Worm (Caenorhabditis elegans) whole organism, L4 larva: Measurements from ENCODE around the gene Y54G2A.45.

Experiments
- F10B5.3 ChIP-seq: sonication (generic microtip); optimal IDR thresholded peaks from 2 replicates; lab custom pipeline; 2016; ENCODE audit warnings: mild to moderate bottlenecking, missing genetic modification characterization, missing compliant biosample characterization
- F26F4.8 ChIP-seq: fragments of 200-800 bp; sonication (Bioruptor generic); conservative IDR thresholded peaks from 2 replicates; pipeline ENCODE4 v1.3.6; 2022; ENCODE audit warnings: missing genetic modification characterization, missing compliant biosample characterization
- Y105C5A.15 ChIP-seq: fragments of 200-800 bp; sonication (Bioruptor generic); IDR thresholded peaks from 2 replicates; pipeline ENCODE4 v1.3.6; 2022; ENCODE audit warnings: missing genetic modification characterization, missing compliant biosample characterization
- Y75B8A.6 ChIP-seq: fragments of 200-800 bp; sonication (Bioruptor generic); IDR thresholded peaks from 2 replicates; pipeline ENCODE4 v1.3.6; 2022; ENCODE audit warnings: missing genetic modification reagents, missing genetic modification characterization, missing compliant biosample characterization
- ZK546.5 ChIP-seq, 2 experiments: sonication (generic microtip); optimal IDR thresholded peaks; 2 replicates each; lab custom pipeline; 2017; ENCODE audit warnings: missing biosample characterization in 2 of 2, missing genetic modification characterization in 2 of 2
- aha-1 ChIP-seq: fragments of 150-350 bp; peaks from one replicate; lab custom pipeline; 2014; ENCODE audit warnings: missing biosample characterization, missing genetic modification characterization
- aly-2 ChIP-seq: sonication (generic microtip); optimal IDR thresholded peaks from 2 replicates; lab custom pipeline; 2018; ENCODE audit warnings: missing biosample characterization, missing genetic modification characterization
- ama-1 ChIP-seq: fragments of 150-350 bp; optimal IDR thresholded peaks from 2 replicates; lab custom pipeline; 2014; ENCODE audit warnings: inconsistent platforms, mixed read lengths
- arid-1 ChIP-seq: fragments of 200-800 bp; sonication (Bioruptor generic); conservative IDR thresholded peaks from 2 replicates; pipeline ENCODE4 v1.3.6; 2022; ENCODE audit warnings: missing genetic modification reagents, missing genetic modification characterization, missing compliant biosample characterization
- ceh-28 ChIP-seq: fragments of 150-350 bp; optimal IDR thresholded peaks from 2 replicates; lab custom pipeline; 2014; ENCODE audit warnings: missing biosample characterization, missing genetic modification reagents, missing genetic modification characterization
- ctbp-1 ChIP-seq: fragments of 200-800 bp; sonication (Bioruptor generic); IDR thresholded peaks from 2 replicates; pipeline ENCODE4 v1.3.6; 2022; ENCODE audit warnings: missing genetic modification reagents, missing genetic modification characterization, missing compliant biosample characterization
- daf-16 ChIP-seq, 3 experiments: sonication (generic microtip); optimal IDR thresholded peaks; 2 replicates each; lab custom pipeline; 2016 to 2017; ENCODE audit warnings: missing genetic modification characterization in 3 of 3, missing genetic modification reagents in 3 of 3, mild to moderate bottlenecking in 2 of 3, missing compliant biosample characterization in 2 of 3, missing biosample characterization in 1 of 3, moderate library complexity in 1 of 3
- dmd-6 ChIP-seq: fragments of 200-800 bp; sonication (Bioruptor generic); IDR thresholded peaks from 2 replicates; pipeline ENCODE4 v1.3.6; 2022; ENCODE audit warnings: missing genetic modification reagents, missing genetic modification characterization, missing compliant biosample characterization
- dmd-9 ChIP-seq: fragments of 200-800 bp; sonication (Bioruptor generic); IDR thresholded peaks from 2 replicates; pipeline ENCODE4 v1.3.6; 2022; ENCODE audit warnings: missing genetic modification reagents, missing genetic modification characterization, missing compliant biosample characterization
- duxl-1 ChIP-seq: sonication (generic microtip); optimal IDR thresholded peaks from 2 replicates; lab custom pipeline; 2016; ENCODE audit warnings: mild to moderate bottlenecking, missing genetic modification characterization, moderate library complexity, missing compliant biosample characterization; ENCODE audit not compliant: poor library complexity
- egl-43 ChIP-seq: fragments of 200-800 bp; sonication (Bioruptor generic); IDR thresholded peaks from 2 replicates; pipeline ENCODE4 v1.3.6; 2022; ENCODE audit warnings: missing genetic modification reagents, missing genetic modification characterization, missing compliant biosample characterization
- fkh-10 ChIP-seq: fragments of 150-350 bp; optimal IDR thresholded peaks from 2 replicates; lab custom pipeline; 2014; ENCODE audit warnings: missing biosample characterization, missing genetic modification reagents, missing genetic modification characterization
- fos-1 ChIP-seq: fragments of 150-350 bp; optimal IDR thresholded peaks from 2 replicates; lab custom pipeline; 2014; ENCODE audit warnings: missing biosample characterization, missing genetic modification characterization
- hif-1 ChIP-seq, 2 experiments: sonication (generic microtip); optimal IDR thresholded peaks; 2 replicates each; lab custom pipeline; 2016 to 2017; ENCODE audit warnings: missing compliant biosample characterization in 2 of 2, missing genetic modification characterization in 2 of 2, missing genetic modification reagents in 2 of 2, missing genotype in 2 of 2, mild to moderate bottlenecking in 1 of 2
- hlh-30 ChIP-seq: sonication (generic microtip); optimal IDR thresholded peaks from 2 replicates; lab custom pipeline; 2017; ENCODE audit warnings: antibody characterized with exemption, mild to moderate bottlenecking, missing genetic modification characterization, missing compliant biosample characterization; ENCODE audit not compliant: insufficient read depth
- hmg-1.1 ChIP-seq: fragments of 200-800 bp; sonication (Bioruptor generic); IDR thresholded peaks from 2 replicates; pipeline ENCODE4 v1.3.6; 2022; ENCODE audit warnings: missing genetic modification reagents, missing genetic modification characterization, missing compliant biosample characterization
- mdl-1 ChIP-seq, 2 experiments: fragments of 150-350 bp in 1 of 2; sonication (generic microtip) in 1 of 2; optimal IDR thresholded peaks; 2 replicates each; lab custom pipeline; 2014 to 2017; ENCODE audit warnings: missing biosample characterization in 2 of 2, missing genetic modification characterization in 2 of 2
- mdt-29 ChIP-seq: fragments of 200-800 bp; sonication (Bioruptor generic); IDR thresholded peaks from 2 replicates; pipeline ENCODE4 v1.3.6; 2022; ENCODE audit warnings: missing genetic modification reagents, missing genetic modification characterization, missing compliant biosample characterization
- mep-1 ChIP-seq: fragments of 150-350 bp; sonication (generic microtip); optimal IDR thresholded peaks from 3 replicates; lab custom pipeline; 2014; ENCODE audit warnings: missing biosample characterization, missing genetic modification characterization
- mxl-2 ChIP-seq: fragments of 200-800 bp; sonication (Bioruptor generic); conservative IDR thresholded peaks from 2 replicates; pipeline ENCODE4 v1.3.6; 2022; ENCODE audit warnings: missing genetic modification reagents, missing genetic modification characterization, missing compliant biosample characterization
- nhr-102 ChIP-seq: sonication (generic microtip); optimal IDR thresholded peaks from 2 replicates; lab custom pipeline; 2016; ENCODE audit warnings: mild to moderate bottlenecking, missing genetic modification characterization, moderate library complexity, missing compliant biosample characterization
- nhr-41 ChIP-seq: fragments of 200-800 bp; sonication (Bioruptor generic); IDR thresholded peaks from 2 replicates; pipeline ENCODE4 v1.3.6; 2022; ENCODE audit warnings: missing genetic modification reagents, missing genetic modification characterization, missing compliant biosample characterization
- pha-4 ChIP-seq, 2 experiments: fragments of 150-350 bp in 1 of 2; fragments of 200-800 bp in 1 of 2; sonication (Bioruptor generic) in 1 of 2; IDR thresholded peaks in 1 of 2; optimal IDR thresholded peaks in 1 of 2; 2 replicates each; pipeline versions ENCODE4 v1.3.6 to Lab custom; 2014 to 2022; ENCODE audit warnings: missing genetic modification characterization in 2 of 2, missing genetic modification reagents in 2 of 2, missing biosample characterization in 1 of 2, missing compliant biosample characterization in 1 of 2
- rbr-2 ChIP-seq: sonication (generic microtip); optimal IDR thresholded peaks from 2 replicates; lab custom pipeline; 2016; ENCODE audit warnings: missing genotype, missing genetic modification characterization, missing compliant biosample characterization
- saeg-2 ChIP-seq: fragments of 200-800 bp; sonication (Bioruptor generic); IDR thresholded peaks from 2 replicates; pipeline ENCODE4 v1.3.6; 2022; ENCODE audit warnings: missing genetic modification reagents, missing genetic modification characterization, missing compliant biosample characterization
- sdz-12 ChIP-seq: fragments of 200-800 bp; sonication (Bioruptor generic); optimal IDR thresholded peaks from 2 replicates; lab custom pipeline; 2018; ENCODE audit warnings: mild to moderate bottlenecking, missing genetic modification characterization, missing compliant biosample characterization
- set-16 ChIP-seq: fragments of 200-800 bp; sonication (Bioruptor generic); IDR thresholded peaks from 2 replicates; pipeline ENCODE4 v1.3.6; 2022; ENCODE audit warnings: missing genetic modification reagents, missing genetic modification characterization, missing compliant biosample characterization
- snpc-1.2 ChIP-seq: fragments of 200-800 bp; sonication (Bioruptor generic); IDR thresholded peaks from 2 replicates; pipeline ENCODE4 v1.3.6; 2022; ENCODE audit warnings: missing genetic modification reagents, missing genetic modification characterization, missing compliant biosample characterization
- tra-1 ChIP-seq: fragments of 200-800 bp; sonication (Bioruptor generic); IDR thresholded peaks from 2 replicates; pipeline ENCODE4 v1.3.6; 2022; ENCODE audit warnings: missing genetic modification reagents, missing genetic modification characterization, missing compliant biosample characterization
- unc-130 ChIP-seq: sonication (generic microtip); optimal IDR thresholded peaks from 2 replicates; lab custom pipeline; 2016; ENCODE audit warnings: missing genetic modification reagents, missing genetic modification characterization, missing compliant biosample characterization
- unc-39 ChIP-seq: sonication (generic microtip); optimal IDR thresholded peaks from 2 replicates; lab custom pipeline; 2017; ENCODE audit warnings: missing biosample characterization, missing genetic modification characterization
- unc-62 ChIP-seq, 3 experiments: fragments of 150-350 bp in 1 of 3; sonication (generic microtip); optimal IDR thresholded peaks in 2 of 3; peaks in 1 of 3; 1 replicate in 1 of 3; 2 replicates in 2 of 3; lab custom pipeline; 2014 to 2017; ENCODE audit warnings: missing biosample characterization in 3 of 3, missing genetic modification characterization in 3 of 3, missing genetic modification reagents in 3 of 3, missing genotype in 1 of 3
- zag-1 ChIP-seq: fragments of 150-350 bp; optimal IDR thresholded peaks from 2 replicates; lab custom pipeline; 2014; ENCODE audit warnings: missing biosample characterization, missing genetic modification characterization
- zfp-2 ChIP-seq: sonication (generic microtip); optimal IDR thresholded peaks from 2 replicates; lab custom pipeline; 2016; ENCODE audit warnings: mild to moderate bottlenecking, missing genetic modification characterization, missing compliant biosample characterization
- zip-11 ChIP-seq: fragments of 200-800 bp; sonication (Bioruptor generic); IDR thresholded peaks from 2 replicates; pipeline ENCODE4 v1.3.6; 2022; ENCODE audit warnings: missing genetic modification characterization, missing compliant biosample characterization
- zip-2 ChIP-seq: fragments of 150-350 bp; optimal IDR thresholded peaks from 2 replicates; lab custom pipeline; 2014; ENCODE audit warnings: missing biosample characterization, missing genetic modification characterization

The Y54G2A.45 gene

DNA sequence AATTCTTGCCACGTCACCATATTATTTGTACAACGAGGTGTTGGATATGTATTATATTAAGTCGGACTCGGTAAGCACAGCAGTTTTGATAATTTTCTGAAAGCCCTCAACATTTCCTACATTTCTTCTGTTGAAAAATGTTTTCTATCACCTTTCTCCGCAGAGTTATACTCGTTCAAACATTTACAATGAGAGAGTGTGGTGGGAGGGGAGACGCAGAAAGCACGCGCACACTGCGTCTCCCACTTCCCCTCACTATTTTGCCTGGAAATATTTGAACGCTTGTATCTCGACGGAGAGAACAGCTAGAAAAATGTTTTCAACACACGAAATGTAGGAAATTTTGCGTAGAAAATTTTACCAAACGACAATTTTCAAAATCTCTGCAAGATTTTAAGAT is 41.5 kb upstream of the Y54G2A.45 start:
- TF ChIP-seq pha-4 (GFP tag; IDR thresholded peaks at IDR 0.05; lab: Robert Waterston, UW) (0 out of 2 replicates have a peak, but pooled peaks have one; percentile 41), pha-4 (tag; optimal IDR thresholded peaks at IDR 0.05; lab: Kevin White, UChicago) (no peak), snpc-1.2 (GFP tag; lab: Robert Waterston, UW) (peak; percentile 35; the same call in 1 of the 2 replicates), aha-1 (tag; lab: Kevin White, UChicago) (peak; percentile 73), saeg-2 (GFP tag; lab: Robert Waterston, UW) (no peak), mdt-29 (GFP tag; lab: Robert Waterston, UW) (no peak), ama-1 (lab: Kevin White, UChicago) (no peak)

- peak; percentile 35; the same call in 1 of the 2 replicates for TF ChIP-seq nhr-41
- TF ChIP-seq dmd-6 (GFP tag; lab: Robert Waterston, UW), result no peak
- no peak for TF ChIP-seq ceh-28 (tag; lab: Kevin White, UChicago)
- TF ChIP-seq egl-43 (GFP tag; lab: Robert Waterston, UW), result peak; percentile 54; the same call in 1 of the 2 replicates
- peak; percentile 55 for TF ChIP-seq duxl-1
- peak; percentile 94 for TF ChIP-seq sdz-12 (GFP tag; lab: Kevin White, UChicago)
- TF ChIP-seq pha-4 (GFP tag; IDR thresholded peaks at IDR 0.05; lab: Robert Waterston, UW), result peak; percentile 49; the same call in 1 of the 2 replicates
- no peak for TF ChIP-seq pha-4 (tag; optimal IDR thresholded peaks at IDR 0.05; lab: Kevin White, UChicago)
- 0 out of 2 replicates have a peak, but pooled peaks have one; percentile 56 for TF ChIP-seq ctbp-1 (GFP tag; lab: Robert Waterston, UW)
- no peak for TF ChIP-seq unc-130 (GFP tag; lab: Kevin White, UChicago)
- no peak for TF ChIP-seq zag-1 (tag; lab: Kevin White, UChicago)
- TF ChIP-seq ama-1 (lab: Kevin White, UChicago), result peak; percentile 86
- no peak for TF ChIP-seq daf-16 (GFP tag; optimal IDR thresholded peaks at IDR 0.05; lab: Kevin White, UChicago)
- TF ChIP-seq daf-16 (tag; optimal IDR thresholded peaks at IDR 0.05; lab: Kevin White, UChicago), result no peak
- TF ChIP-seq snpc-1.2 (GFP tag; lab: Robert Waterston, UW), result no peak; the same call in 1 of the 2 replicates
- TF ChIP-seq set-16 (GFP tag; lab: Robert Waterston, UW), result peak; percentile 72
- TF ChIP-seq dmd-9 (GFP tag; lab: Robert Waterston, UW), result no peak
- peak; percentile 49 for TF ChIP-seq arid-1
- TF ChIP-seq zip-11 (GFP tag; lab: Robert Waterston, UW), result 0 out of 2 replicates have a peak, but pooled peaks have one; percentile 31
- peak; percentile 36 for TF ChIP-seq mep-1 (tag; lab: Kevin White, UChicago)
- no peak for TF ChIP-seq hlh-30 (tag; lab: Kevin White, UChicago)
- no peak for TF ChIP-seq ZK546.5 (tag; optimal IDR thresholded peaks at IDR 0.05; lab: Kevin White, UChicago)
- 0 out of 2 replicates have a peak, but pooled peaks have one; percentile 32 for TF ChIP-seq Y105C5A.15 (GFP tag; lab: Robert Waterston, UW)
- TF ChIP-seq hmg-1.1 (GFP tag; lab: Robert Waterston, UW), result peak; percentile 40; the same call in 1 of the 2 replicates
- peak in 1 of 2 experiments; percentile 24 for TF ChIP-seq unc-62 (GFP tag; optimal IDR thresholded peaks at IDR 0.05 in 1 of 2; lab: Kevin White, UChicago)
- no peak for TF ChIP-seq unc-62 (tag; optimal IDR thresholded peaks at IDR 0.05; lab: Kevin White, UChicago)
- TF ChIP-seq aly-2 (tag; lab: Kevin White, UChicago), result no peak
- TF ChIP-seq hif-1 (tag; optimal IDR thresholded peaks at IDR 0.05; lab: Kevin White, UChicago), result peak in 1 of 2 experiments; percentile 48
Measured at ce11 chrIV:2765048-2765708, 40.5 kb upstream of the Y54G2A.45 start.

DNA sequence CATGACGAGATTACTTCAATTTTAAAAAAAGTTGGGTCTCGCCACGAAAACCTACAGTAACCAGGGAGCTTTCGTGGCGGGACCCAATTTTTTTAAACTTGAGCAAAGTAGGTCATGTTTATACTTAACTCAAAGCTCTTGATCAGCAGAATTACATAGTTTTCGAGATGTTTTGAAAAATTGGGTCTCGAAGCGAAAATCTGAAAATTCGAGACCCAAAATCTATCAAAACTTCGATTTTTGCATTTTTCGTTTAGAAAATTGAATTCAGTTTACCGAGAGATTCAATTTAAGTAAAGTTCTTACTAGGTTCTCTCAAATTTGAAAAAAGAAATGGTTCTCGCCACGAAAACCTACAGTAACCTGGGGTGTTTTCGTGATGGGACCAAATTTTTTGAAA is 35.6 kb upstream of the Y54G2A.45 start:
- TF ChIP-seq sdz-12 (GFP tag; lab: Kevin White, UChicago), result no peak
- TF ChIP-seq unc-62 (GFP tag; optimal IDR thresholded peaks at IDR 0.05 in 1 of 2; lab: Kevin White, UChicago), result peak in 1 of 2 experiments; percentile 93
- TF ChIP-seq unc-62 (tag; optimal IDR thresholded peaks at IDR 0.05; lab: Kevin White, UChicago), result no peak
- TF ChIP-seq aha-1 (tag; lab: Kevin White, UChicago), result peak; percentile 38
- TF ChIP-seq F10B5.3 (tag; lab: Kevin White, UChicago), result no peak

DNA sequence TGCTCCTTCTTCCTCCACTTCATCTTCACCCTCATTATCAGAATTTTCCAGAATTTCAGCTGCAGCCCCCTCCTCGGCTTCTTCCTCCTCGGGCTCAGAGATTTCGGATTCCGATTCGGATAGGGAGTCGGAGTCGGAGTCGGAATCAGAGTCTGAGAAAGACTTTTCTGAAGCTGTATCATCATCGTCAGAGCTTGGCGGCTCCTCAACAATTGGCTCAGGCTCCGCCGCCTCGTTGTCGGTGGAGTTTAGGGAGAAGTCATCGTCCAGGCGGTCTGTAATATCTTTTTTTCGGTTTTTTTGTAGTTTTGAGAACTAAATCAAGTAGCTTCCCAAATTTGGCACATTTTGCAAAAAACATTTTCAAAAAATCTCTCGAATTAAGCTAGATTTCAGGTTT is 34.8 kb upstream of the Y54G2A.45 start:
- TF ChIP-seq zip-2, result no peak
- TF ChIP-seq snpc-1.2 (GFP tag; lab: Robert Waterston, UW), result peak; percentile 55; the same call in 1 of the 2 replicates
- no peak for TF ChIP-seq nhr-102 (tag; lab: Kevin White, UChicago)
- no peak for TF ChIP-seq tra-1
- TF ChIP-seq zfp-2 (tag; lab: Kevin White, UChicago), result no peak
- TF ChIP-seq unc-130 (GFP tag; lab: Kevin White, UChicago), result no peak
- no peak for TF ChIP-seq rbr-2 (tag; lab: Kevin White, UChicago)
- no peak for TF ChIP-seq Y75B8A.6 (GFP tag; lab: Robert Waterston, UW)
- TF ChIP-seq mdl-1 (tag; optimal IDR thresholded peaks at IDR 0.05; lab: Kevin White, UChicago), result no peak
- TF ChIP-seq unc-39 (tag; lab: Kevin White, UChicago), result no peak
- TF ChIP-seq fos-1, result no peak
- no peak for TF ChIP-seq mxl-2 (GFP tag; lab: Robert Waterston, UW)
- no peak for TF ChIP-seq fkh-10 (GFP tag; lab: Kevin White, UChicago)
- TF ChIP-seq F26F4.8, result no peak
